Worm (Caenorhabditis elegans) whole organism, young adult: ENCODE data around the gene madf-4.

Experiments used
- F57C9.4 ChIP-seq: sonication (generic microtip); optimal IDR thresholded peaks from 2 replicates; lab custom pipeline; 2017; ENCODE audit warnings: mild to moderate bottlenecking, missing genetic modification characterization, missing compliant biosample characterization
- K11D2.4 ChIP-seq: fragments of 200-800 bp; sonication (Bioruptor generic); IDR thresholded peaks from 2 replicates; pipeline ENCODE4 v1.3.6; 2022; ENCODE audit warnings: missing genetic modification reagents, missing genetic modification characterization, missing compliant biosample characterization
- hsf-1 ChIP-seq: fragments of 200-800 bp; sonication (Bioruptor generic); IDR thresholded peaks from 2 replicates; pipeline ENCODE4 v1.3.6; 2022; ENCODE audit warnings: missing genetic modification reagents, missing genetic modification characterization, missing compliant biosample characterization
- nhr-120 ChIP-seq: fragments of 200-800 bp; sonication (Bioruptor generic); IDR thresholded peaks from 2 replicates; pipeline ENCODE4 v1.3.6; 2022; ENCODE audit warnings: missing genetic modification characterization, missing compliant biosample characterization
- pha-4 ChIP-seq: fragments of 150-350 bp; sonication (generic microtip); optimal IDR thresholded peaks from 2 replicates; lab custom pipeline; 2014; ENCODE audit warnings: missing biosample characterization, missing genetic modification reagents, missing genetic modification characterization
- snpc-1.1 ChIP-seq: sonication (generic microtip); optimal IDR thresholded peaks from 2 replicates; lab custom pipeline; 2017; ENCODE audit warnings: missing genetic modification characterization, mild to moderate bottlenecking, missing compliant biosample characterization, antibody characterized with exemption, moderate library complexity, missing genotype, missing genetic modification reagents; ENCODE audit not compliant: insufficient read depth
- unc-62 ChIP-seq: fragments of 150-350 bp; optimal IDR thresholded peaks from 2 replicates; lab custom pipeline; 2014; ENCODE audit warnings: missing biosample characterization, missing genetic modification reagents, missing genetic modification characterization

- TF ChIP-seq nhr-120, result no peak
- no peak for TF ChIP-seq hsf-1 (GFP tag; lab: Robert Waterston, UW)
- TF ChIP-seq pha-4 (tag; lab: Kevin White, UChicago), result no peak
- TF ChIP-seq K11D2.4 (GFP tag; lab: Robert Waterston, UW), result no peak
- no peak for TF ChIP-seq unc-62
- TF ChIP-seq F57C9.4 (tag; lab: Kevin White, UChicago), result no peak
- no peak for TF ChIP-seq snpc-1.1 (tag; lab: Kevin White, UChicago)
These were observed 25.4 kb upstream of the madf-4 start, which contains the start of gene C27H6.8 for ce11 chrV:9987688-9988087.
